Worm (Caenorhabditis elegans) whole organism, late embryonic: ENCODE results near the gene Y41C4A.8.

Experiments
- C08G9.2 ChIP-seq: sonication (generic microtip); optimal IDR thresholded peaks from 2 replicates; lab custom pipeline; 2016; ENCODE audit warnings: mild to moderate bottlenecking, missing genetic modification characterization, moderate library complexity, missing compliant biosample characterization
- C38D4.7 ChIP-seq: fragments of 200-800 bp; sonication (Bioruptor generic); optimal IDR thresholded peaks from 2 replicates; lab custom pipeline; 2018; ENCODE audit warnings: mild to moderate bottlenecking, missing genetic modification characterization, moderate library complexity, missing compliant biosample characterization
- F13H6.1 ChIP-seq: sonication (generic microtip); optimal IDR thresholded peaks from 2 replicates; lab custom pipeline; 2016; ENCODE audit warnings: missing genetic modification characterization, missing compliant biosample characterization
- T23F11.4 ChIP-seq: fragments of 200-800 bp; sonication (Bioruptor generic); optimal IDR thresholded peaks from 2 replicates; lab custom pipeline; 2018; ENCODE audit warnings: mild to moderate bottlenecking, missing genetic modification characterization, missing compliant biosample characterization
- Y22D7AL.16 ChIP-seq: sonication (generic microtip); optimal IDR thresholded peaks from 2 replicates; lab custom pipeline; 2016; ENCODE audit warnings: missing genetic modification characterization, missing compliant biosample characterization
- ceh-14 ChIP-seq: sonication (generic microtip); optimal IDR thresholded peaks from 2 replicates; lab custom pipeline; 2016; ENCODE audit warnings: missing genotype, missing genetic modification characterization, missing compliant biosample characterization
- ceh-19 ChIP-seq: fragments of 200-800 bp; sonication (Bioruptor generic); optimal IDR thresholded peaks from 2 replicates; lab custom pipeline; 2018; ENCODE audit warnings: mild to moderate bottlenecking, missing genetic modification characterization, missing compliant biosample characterization
- ceh-2 ChIP-seq: sonication (generic microtip); optimal IDR thresholded peaks from 2 replicates; lab custom pipeline; 2016; ENCODE audit warnings: missing genotype, missing genetic modification characterization, missing compliant biosample characterization
- ceh-30 ChIP-seq: fragments of 150-350 bp; optimal IDR thresholded peaks from 2 replicates; lab custom pipeline; 2014; ENCODE audit warnings: missing biosample characterization, missing genetic modification characterization
- ceh-31 ChIP-seq: sonication (generic microtip); optimal IDR thresholded peaks from 2 replicates; lab custom pipeline; 2016; ENCODE audit warnings: missing genetic modification characterization, missing compliant biosample characterization
- ceh-34 ChIP-seq: sonication (generic microtip); optimal IDR thresholded peaks from 2 replicates; lab custom pipeline; 2016; ENCODE audit warnings: mild to moderate bottlenecking, missing genetic modification characterization, missing compliant biosample characterization
- ceh-9 ChIP-seq: sonication (generic microtip); optimal IDR thresholded peaks from 2 replicates; lab custom pipeline; 2016; ENCODE audit warnings: mild to moderate bottlenecking, missing genetic modification characterization, inconsistent platforms, missing compliant biosample characterization
- che-1 ChIP-seq: sonication (generic microtip); optimal IDR thresholded peaks from 2 replicates; lab custom pipeline; 2016; ENCODE audit warnings: mild to moderate bottlenecking, missing genetic modification characterization, missing compliant biosample characterization
- fax-1 ChIP-seq: sonication (generic microtip); optimal IDR thresholded peaks from 2 replicates; lab custom pipeline; 2016; ENCODE audit warnings: missing genotype, missing genetic modification characterization, missing compliant biosample characterization
- fkh-10 ChIP-seq: fragments of 150-350 bp; optimal IDR thresholded peaks from 2 replicates; lab custom pipeline; 2014; ENCODE audit warnings: missing biosample characterization, missing genetic modification reagents, missing genetic modification characterization
- fkh-6 ChIP-seq: sonication (generic microtip); optimal IDR thresholded peaks from 2 replicates; lab custom pipeline; 2016; ENCODE audit warnings: missing genetic modification characterization, missing compliant biosample characterization
- gmeb-2 ChIP-seq: sonication (generic microtip); optimal IDR thresholded peaks from 2 replicates; lab custom pipeline; 2016; ENCODE audit warnings: missing genetic modification characterization, inconsistent platforms, missing compliant biosample characterization
- hlh-15 ChIP-seq: sonication (generic microtip); optimal IDR thresholded peaks from 2 replicates; lab custom pipeline; 2016; ENCODE audit warnings: missing genetic modification characterization, missing compliant biosample characterization
- lim-6 ChIP-seq: sonication (generic microtip); optimal IDR thresholded peaks from 2 replicates; lab custom pipeline; 2016; ENCODE audit warnings: missing genetic modification characterization, missing compliant biosample characterization
- mec-3 ChIP-seq: sonication (generic microtip); optimal IDR thresholded peaks from 2 replicates; lab custom pipeline; 2016; ENCODE audit warnings: borderline replicate concordance, missing genetic modification characterization, missing compliant biosample characterization
- nfya-1 ChIP-seq: sonication (generic microtip); optimal IDR thresholded peaks from 2 replicates; lab custom pipeline; 2017; ENCODE audit warnings: missing genetic modification characterization, mild to moderate bottlenecking, missing compliant biosample characterization, antibody characterized with exemption, moderate library complexity
- nhr-232 ChIP-seq: sonication (generic microtip); optimal IDR thresholded peaks from 2 replicates; lab custom pipeline; 2016; ENCODE audit warnings: missing genetic modification characterization, missing compliant biosample characterization
- pat-9 ChIP-seq: fragments of 200-800 bp; sonication (Bioruptor generic); optimal IDR thresholded peaks from 2 replicates; lab custom pipeline; 2018; ENCODE audit warnings: mild to moderate bottlenecking, missing genetic modification characterization, moderate library complexity, missing compliant biosample characterization
- pros-1 ChIP-seq: fragments of 150-350 bp; optimal IDR thresholded peaks from 2 replicates; lab custom pipeline; 2014; ENCODE audit warnings: missing biosample characterization, missing genetic modification reagents, missing genetic modification characterization
- sdc-2 ChIP-seq: sonication (generic microtip); optimal IDR thresholded peaks from 2 replicates; lab custom pipeline; 2016; ENCODE audit warnings: missing genotype, missing genetic modification characterization, missing compliant biosample characterization
- tbx-7 ChIP-seq: sonication (generic microtip); optimal IDR thresholded peaks from 2 replicates; lab custom pipeline; 2016; ENCODE audit warnings: missing genotype, missing genetic modification characterization, missing compliant biosample characterization
- unc-42 ChIP-seq: sonication (generic microtip); optimal IDR thresholded peaks from 2 replicates; lab custom pipeline; 2016; ENCODE audit warnings: missing genotype, missing genetic modification characterization, missing compliant biosample characterization
- unc-55 ChIP-seq: sonication (generic microtip); optimal IDR thresholded peaks from 2 replicates; lab custom pipeline; 2017; ENCODE audit warnings: missing biosample characterization, missing genetic modification reagents, missing genetic modification characterization
- unc-86 ChIP-seq: sonication (generic microtip); optimal IDR thresholded peaks from 2 replicates; lab custom pipeline; 2016; ENCODE audit warnings: missing genetic modification characterization, missing compliant biosample characterization

Y41C4A.8 gene

ce11 chrIII:11681461-11682014 lies 27.1 kb downstream of the Y41C4A.8 start:
- TF ChIP-seq unc-42 (tag; lab: Kevin White, UChicago) (peak; percentile 91), unc-86 (no peak)
- TF ChIP-seq, all 69 proteins: peak for 1

ce11 chrIII:11680514-11680913 lies 28.1 kb downstream of the Y41C4A.8 start:
- TF ChIP-seq ceh-30, result no peak
- no peak for TF ChIP-seq mec-3 (tag; lab: Kevin White, UChicago)
- no peak for TF ChIP-seq tbx-7
- TF ChIP-seq Y22D7AL.16 (tag; lab: Kevin White, UChicago), result no peak
- no peak for TF ChIP-seq ceh-19 (GFP tag; lab: Kevin White, UChicago)
- TF ChIP-seq C38D4.7 (GFP tag; lab: Kevin White, UChicago), result no peak
- TF ChIP-seq ceh-9, result no peak
- no peak for TF ChIP-seq fkh-10
- TF ChIP-seq sdc-2 (tag; lab: Kevin White, UChicago), result no peak
- no peak for TF ChIP-seq nhr-232 (tag; lab: Kevin White, UChicago)

ce11 chrIII:11669008-11669407 lies 39.6 kb downstream of the Y41C4A.8 start:
- TF ChIP-seq fax-1 (tag; lab: Kevin White, UChicago), result no peak

- TF ChIP-seq lim-6 (tag; lab: Kevin White, UChicago), result no peak
- no peak for TF ChIP-seq nfya-1 (tag; lab: Kevin White, UChicago)
- TF ChIP-seq fkh-10, result no peak
- TF ChIP-seq T23F11.4 (GFP tag; lab: Kevin White, UChicago), result no peak
- no peak for TF ChIP-seq gmeb-2 (tag; lab: Kevin White, UChicago)
- TF ChIP-seq ceh-9, result no peak
Observed at ce11 chrIII:11666819-11667218, 41.8 kb downstream of the Y41C4A.8 start.

ce11 chrIII:11663400-11663799 lies 45.2 kb downstream of the Y41C4A.8 start:
- peak; percentile 10 for TF ChIP-seq ceh-31
- no peak for TF ChIP-seq F13H6.1 (tag; lab: Kevin White, UChicago)
- TF ChIP-seq unc-42 (tag; lab: Kevin White, UChicago), result peak; percentile 88
- no peak for TF ChIP-seq ceh-34
- TF ChIP-seq C08G9.2 (tag; lab: Kevin White, UChicago), result no peak
- peak; percentile 8 for TF ChIP-seq nfya-1 (tag; lab: Kevin White, UChicago)
- TF ChIP-seq ceh-2 (tag; lab: Kevin White, UChicago), result no peak
- no peak for TF ChIP-seq che-1 (tag; lab: Kevin White, UChicago)

ce11 chrIII:11660736-11661135 lies 47.9 kb downstream of the Y41C4A.8 start:
- TF ChIP-seq mec-3 (tag; lab: Kevin White, UChicago) (no peak), ceh-14 (no peak), pros-1 (tag; lab: Kevin White, UChicago) (no peak), hlh-15 (tag; lab: Kevin White, UChicago) (no peak), pat-9 (tag; lab: Kevin White, UChicago) (no peak), unc-42 (tag; lab: Kevin White, UChicago) (no peak)

ce11 chrIII:11659804-11660203 lies 48.8 kb downstream of the Y41C4A.8 start:
- peak; percentile 58 for TF ChIP-seq unc-55 (GFP tag; lab: Kevin White, UChicago)
- no peak for TF ChIP-seq fkh-6 (tag; lab: Kevin White, UChicago)
- TF ChIP-seq, all 69 proteins: peak for 1
